Fruit fly (Drosophila melanogaster) whole organism: ENCODE results near the gene Tango2.

Source experiments
- pan ChIP-seq: fragments of >200 bp; optimal IDR thresholded peaks from 2 replicates; lab custom pipeline; 2017
- psq ChIP-seq: fragments of >200 bp; optimal IDR thresholded peaks from 2 replicates; lab custom pipeline; 2017

dm6 chrX:13605942-13606491 is 10.8 kb upstream of the Tango2 start:
- TF ChIP-seq pan (lab: Kevin White, UChicago) (no peak), psq (no peak)
